Fruit fly (Drosophila melanogaster) whole organism: ENCODE results near the gene fzy.

Experiments used
- CG8478 ChIP-seq: fragments of >200 bp; optimal IDR thresholded peaks from 2 replicates; lab custom pipeline; 2018; ENCODE audit warnings: inconsistent platforms
- Dll ChIP-seq: fragments of >200 bp; optimal IDR thresholded peaks from 2 replicates; lab custom pipeline; 2017
- EcR ChIP-seq, 2 experiments: fragments of >200 bp; optimal IDR thresholded peaks; 2 replicates each; lab custom pipeline; 2017; ENCODE audit warnings: missing biosample characterization in 2 of 2, missing genetic modification characterization in 2 of 2, missing genetic modification reagents in 2 of 2
- pan ChIP-seq: fragments of >200 bp; optimal IDR thresholded peaks from 2 replicates; lab custom pipeline; 2017
- usp ChIP-seq: fragments of >200 bp; optimal IDR thresholded peaks from 2 replicates; lab custom pipeline; 2017; ENCODE audit warnings: missing biosample characterization, missing genetic modification characterization, mixed read lengths

dm6 chr2L:16285692-16286359, 24.9 kb upstream of the fzy start:
- TF ChIP-seq usp (GFP tag; lab: Kevin White, UChicago) (no peak), pan (lab: Kevin White, UChicago) (no peak), CG8478 (lab: Kevin White, UChicago) (no peak), Dll (lab: Kevin White, UChicago) (no peak), EcR (GFP tag; optimal IDR thresholded peaks at IDR 0.05; lab: Kevin White, UChicago) (no peak)
